Fruit fly (Drosophila melanogaster): ENCODE results near the gene Pits.

The Pits gene

dm6 chrX:12623992-12624391 is 41.0 kb upstream of the Pits start, which contains the start of gene CG15728:
TSS of gene CG15728 (plus strand) at chrX:12624292.
- TF ChIP-seq CG8159 (tag; optimal IDR thresholded peaks at IDR 0.05) (no peak), Snoo (tag; optimal IDR thresholded peaks at IDR 0.05) (no peak), CG12605 (GFP tag; IDR thresholded peaks at IDR 0.05) (no peak), D1 (tag; optimal IDR thresholded peaks at IDR 0.05) (no peak), Pif1B (GFP tag; optimal IDR thresholded peaks at IDR 0.05) (no peak), Pif1A (GFP tag; optimal IDR thresholded peaks at IDR 0.05) (no peak), CG4496 (GFP tag; IDR thresholded peaks at IDR 0.05) (no peak), fd96Ca (GFP tag; IDR thresholded peaks at IDR 0.05) (no peak), EcR (GFP tag; optimal IDR thresholded peaks at IDR 0.05) (no peak), CG15710 (tag; optimal IDR thresholded peaks at IDR 0.05) (no peak), CG14655 (GFP tag; optimal IDR thresholded peaks at IDR 0.05) (no peak), gl (tag; optimal IDR thresholded peaks at IDR 0.05) (no peak), CG32121 (GFP tag; IDR thresholded peaks at IDR 0.05) (no peak), rn (GFP tag; IDR thresholded peaks at IDR 0.05) (no peak), CG9948 (tag; optimal IDR thresholded peaks at IDR 0.05) (no peak), CG17806 (tag; optimal IDR thresholded peaks at IDR 0.05) (no peak), CG10348 (GFP tag; IDR thresholded peaks at IDR 0.05) (no peak)

dm6 chrX:12621640-12622039 is 38.6 kb upstream of the Pits start:
- no peak for TF ChIP-seq rn (GFP tag; IDR thresholded peaks at IDR 0.05)
- TF ChIP-seq CG8301 (tag; optimal IDR thresholded peaks at IDR 0.05), result no peak
- TF ChIP-seq CG32121 (GFP tag; IDR thresholded peaks at IDR 0.05), result no peak
- no peak for TF ChIP-seq Snoo (tag; optimal IDR thresholded peaks at IDR 0.05)
- TF ChIP-seq CG14655 (GFP tag; optimal IDR thresholded peaks at IDR 0.05), result no peak
- TF ChIP-seq fd96Ca (GFP tag; IDR thresholded peaks at IDR 0.05), result no peak

- no peak for TF ChIP-seq CG34367 (tag; optimal IDR thresholded peaks at IDR 0.05)
- no peak for TF ChIP-seq CG17806 (tag; optimal IDR thresholded peaks at IDR 0.05)
- TF ChIP-seq CG8301 (tag; optimal IDR thresholded peaks at IDR 0.05), result no peak
- TF ChIP-seq D1 (tag; optimal IDR thresholded peaks at IDR 0.05), result no peak
- TF ChIP-seq CG15710 (tag; optimal IDR thresholded peaks at IDR 0.05), result no peak
- TF ChIP-seq CG32121 (GFP tag; IDR thresholded peaks at IDR 0.05), result no peak
- TF ChIP-seq CG10348 (GFP tag; IDR thresholded peaks at IDR 0.05), result no peak
- no peak for TF ChIP-seq rn (GFP tag; IDR thresholded peaks at IDR 0.05)
- TF ChIP-seq CG8159 (tag; optimal IDR thresholded peaks at IDR 0.05), result no peak
- no peak for TF ChIP-seq CG9948 (tag; optimal IDR thresholded peaks at IDR 0.05)
- TF ChIP-seq gl (tag; optimal IDR thresholded peaks at IDR 0.05), result no peak
- no peak for TF ChIP-seq EcR (GFP tag; optimal IDR thresholded peaks at IDR 0.05)
- TF ChIP-seq CG4496 (GFP tag; IDR thresholded peaks at IDR 0.05), result no peak
- TF ChIP-seq Snoo (tag; optimal IDR thresholded peaks at IDR 0.05), result no peak
- no peak for TF ChIP-seq fd96Ca (GFP tag; IDR thresholded peaks at IDR 0.05)
- no peak for TF ChIP-seq Pif1A (GFP tag; optimal IDR thresholded peaks at IDR 0.05)
- no peak for TF ChIP-seq Ets98B (GFP tag; IDR thresholded peaks at IDR 0.05)
Measured at dm6 chrX:12615752-12616366, 32.9 kb upstream of the Pits start, which contains the start of gene CG11085. TSS of gene CG11085 (plus strand) at chrX:12616316.

- no peak for TF ChIP-seq Pif1A (GFP tag; optimal IDR thresholded peaks at IDR 0.05)
- TF ChIP-seq CG17806 (tag; optimal IDR thresholded peaks at IDR 0.05), result no peak
- no peak for TF ChIP-seq CG13204 (GFP tag; optimal IDR thresholded peaks at IDR 0.05)
- TF ChIP-seq Pif1B (GFP tag; optimal IDR thresholded peaks at IDR 0.05), result no peak
- no peak for TF ChIP-seq CG10348 (GFP tag; IDR thresholded peaks at IDR 0.05)
- no peak for TF ChIP-seq CG8159 (tag; optimal IDR thresholded peaks at IDR 0.05)
- TF ChIP-seq CG12605 (GFP tag; IDR thresholded peaks at IDR 0.05), result no peak
- no peak for TF ChIP-seq CG9948 (tag; optimal IDR thresholded peaks at IDR 0.05)
- no peak for TF ChIP-seq CG32121 (GFP tag; IDR thresholded peaks at IDR 0.05)
- no peak for TF ChIP-seq D1 (tag; optimal IDR thresholded peaks at IDR 0.05)
- no peak for TF ChIP-seq CG15710 (tag; optimal IDR thresholded peaks at IDR 0.05)
- no peak for TF ChIP-seq CG4496 (GFP tag; IDR thresholded peaks at IDR 0.05)
- no peak for TF ChIP-seq fd96Ca (GFP tag; IDR thresholded peaks at IDR 0.05)
- no peak for TF ChIP-seq gl (tag; optimal IDR thresholded peaks at IDR 0.05)
- TF ChIP-seq CG8301 (tag; optimal IDR thresholded peaks at IDR 0.05), result no peak
- no peak for TF ChIP-seq CG14655 (GFP tag; optimal IDR thresholded peaks at IDR 0.05)
- no peak for TF ChIP-seq CG34367 (tag; optimal IDR thresholded peaks at IDR 0.05)
- TF ChIP-seq Ets98B (GFP tag; IDR thresholded peaks at IDR 0.05), result no peak
- TF ChIP-seq Snoo (tag; optimal IDR thresholded peaks at IDR 0.05), result no peak
Measured at dm6 chrX:12613248-12613805, 30.3 kb upstream of the Pits start.

dm6 chrX:12611536-12612458 is 28.8 kb upstream of the Pits start, which contains the start of the genes CG1463 and Fpgs1:
TSS of gene CG1463 (minus strand) at chrX:12611667.
TSS of gene Fpgs1 (plus strand) at chrX:12611867.
- TF ChIP-seq Ets98B (GFP tag; IDR thresholded peaks at IDR 0.05) (no peak), EcR (GFP tag; optimal IDR thresholded peaks at IDR 0.05) (peak; percentile 35), CG8159 (tag; optimal IDR thresholded peaks at IDR 0.05) (no peak), CG32121 (GFP tag; IDR thresholded peaks at IDR 0.05) (peak; percentile 38; the same call in 1 of the 2 replicates), CG15710 (tag; optimal IDR thresholded peaks at IDR 0.05) (peak; percentile 37)
